Worm (Caenorhabditis elegans) whole organism, L3 larva: ENCODE results near the gene famh-161.
"Not testable (repeated sequence)": the region's sequence is repeated elsewhere in the genome, so short reads cannot be mapped to it uniquely, and the experiment has no call there.

Source experiments
- ZK546.5 ChIP-seq: sonication (generic microtip); optimal IDR thresholded peaks from 2 replicates; lab custom pipeline; 2017; ENCODE audit warnings: missing biosample characterization, missing genetic modification characterization
- aly-2 ChIP-seq: fragments of 150-350 bp; optimal IDR thresholded peaks from 2 replicates; lab custom pipeline; 2014; ENCODE audit warnings: missing biosample characterization, missing genetic modification characterization
- ceh-82 ChIP-seq: fragments of 150-350 bp; optimal IDR thresholded peaks from 2 replicates; lab custom pipeline; 2014; ENCODE audit warnings: missing biosample characterization, missing genetic modification characterization
- jun-1 ChIP-seq: fragments of 150-350 bp; optimal IDR thresholded peaks from 2 replicates; lab custom pipeline; 2014; ENCODE audit warnings: missing biosample characterization, missing genetic modification reagents, missing genetic modification characterization
- mdl-1 ChIP-seq: fragments of 150-350 bp; optimal IDR thresholded peaks from 2 replicates; lab custom pipeline; 2014; ENCODE audit warnings: missing biosample characterization, missing genetic modification characterization
- nhr-11 ChIP-seq: fragments of 150-350 bp; optimal IDR thresholded peaks from 2 replicates; lab custom pipeline; 2014; ENCODE audit warnings: missing biosample characterization, missing genetic modification characterization
- nhr-12 ChIP-seq: fragments of 150-350 bp; optimal IDR thresholded peaks from 2 replicates; lab custom pipeline; 2014; ENCODE audit warnings: missing biosample characterization, missing genetic modification characterization
- nhr-23 ChIP-seq: fragments of 150-350 bp; optimal IDR thresholded peaks from 2 replicates; lab custom pipeline; 2014; ENCODE audit warnings: missing biosample characterization, missing genetic modification reagents, missing genetic modification characterization
- nhr-76 ChIP-seq: fragments of 150-350 bp; sonication (generic microtip); optimal IDR thresholded peaks from 5 replicates; lab custom pipeline; 2014; ENCODE audit warnings: missing biosample characterization, missing genetic modification characterization
- pha-4 ChIP-seq: fragments of 150-350 bp; optimal IDR thresholded peaks from 2 replicates; lab custom pipeline; 2014; ENCODE audit warnings: missing biosample characterization, missing genetic modification reagents, missing genetic modification characterization
- skn-1 ChIP-seq: fragments of 150-350 bp; optimal IDR thresholded peaks from 2 replicates; lab custom pipeline; 2014; ENCODE audit warnings: missing biosample characterization, missing genetic modification characterization

DNA sequence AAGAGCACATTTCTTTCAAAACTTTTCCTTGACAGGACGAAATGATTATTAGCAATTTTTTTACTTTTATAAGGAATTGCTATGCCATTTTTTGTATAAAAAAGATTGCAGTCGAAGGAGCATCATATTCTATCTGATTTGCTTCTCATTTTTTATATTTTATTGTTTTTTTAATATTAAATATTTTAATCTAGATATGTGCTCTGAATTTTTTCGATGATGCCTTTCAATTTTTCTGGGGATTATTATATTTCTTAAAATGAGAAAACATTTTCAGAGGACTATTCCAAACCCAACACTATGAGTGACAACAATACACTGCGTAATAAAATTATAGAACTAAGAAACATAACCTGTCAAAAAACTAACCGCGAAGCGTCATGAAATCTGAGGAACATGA, 35.0 kb upstream of the famh-161 start, which contains the start of gene F26F2.4:
- TF ChIP-seq mdl-1 (tag; lab: Kevin White, UChicago); pha-4 (tag; lab: Kevin White, UChicago); jun-1 (tag; lab: Kevin White, UChicago); nhr-23 (tag; lab: Kevin White, UChicago); nhr-76; aly-2 (tag; lab: Kevin White, UChicago); nhr-12 (tag; lab: Kevin White, UChicago); ceh-82 (tag; lab: Kevin White, UChicago); skn-1 (tag; lab: Kevin White, UChicago); nhr-11; ZK546.5 (tag; lab: Kevin White, UChicago): not testable (repeated sequence)
